Worm (Caenorhabditis elegans): ENCODE measurements around the gene ify-1.

The ify-1 gene

DNA sequence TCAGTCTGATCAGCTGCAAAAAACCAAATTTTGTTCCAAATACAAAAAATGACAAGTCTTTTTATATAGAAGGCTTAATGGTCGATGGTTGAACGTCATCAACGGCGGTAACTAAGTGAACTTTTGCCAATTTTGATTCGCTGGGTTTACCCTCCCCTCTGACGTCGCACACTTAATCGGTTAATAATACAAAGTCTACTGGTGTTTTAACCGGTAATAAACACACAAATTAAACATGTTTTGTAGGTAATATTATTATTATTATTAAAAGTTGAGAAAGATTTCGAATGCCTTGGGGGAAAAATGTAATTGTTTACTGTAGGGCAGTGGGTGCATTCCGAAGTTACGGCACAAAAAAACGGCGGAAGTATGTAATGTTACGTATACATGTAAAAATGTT lies 5.7 kb upstream of the ify-1 start, which contains the start of gene pho-12:
TSS of gene pho-12 (minus strand) at position 101 of the 400 bp plus-strand sequence.
- TF ChIP-seq lsy-2 (tag; optimal IDR thresholded peaks at IDR 0.05) = no peak
- no peak for TF ChIP-seq unc-62 (GFP tag; optimal IDR thresholded peaks at IDR 0.05)
- no peak for TF ChIP-seq ces-1 (GFP tag; optimal IDR thresholded peaks at IDR 0.05)
- TF ChIP-seq unc-39 (tag; optimal IDR thresholded peaks at IDR 0.05) = no peak
- TF ChIP-seq hlh-1 (tag; optimal IDR thresholded peaks at IDR 0.05) = no peak
- TF ChIP-seq bed-3 (GFP tag; optimal IDR thresholded peaks at IDR 0.05) = no peak
- no peak for TF ChIP-seq mls-2 (tag; optimal IDR thresholded peaks at IDR 0.05)
- TF ChIP-seq nhr-12 (tag; optimal IDR thresholded peaks at IDR 0.05) = no peak
- TF ChIP-seq blmp-1 (tag; optimal IDR thresholded peaks at IDR 0.05) = no peak
- TF ChIP-seq ceh-39 (tag; optimal IDR thresholded peaks at IDR 0.05) = no peak
- TF ChIP-seq zip-8 (tag; optimal IDR thresholded peaks at IDR 0.05) = no peak
- no peak for TF ChIP-seq nhr-28 (tag; optimal IDR thresholded peaks at IDR 0.05)
- TF ChIP-seq mep-1 (tag; optimal IDR thresholded peaks at IDR 0.05) = no peak
- no peak for TF ChIP-seq drap-1 (GFP tag; optimal IDR thresholded peaks at IDR 0.05)
- no peak for TF ChIP-seq ztf-11 (tag; optimal IDR thresholded peaks at IDR 0.05)
- TF ChIP-seq lin-32 (GFP tag; optimal IDR thresholded peaks at IDR 0.05) = no peak
- TF ChIP-seq unc-120 (tag; optimal IDR thresholded peaks at IDR 0.05; ENCODE audit: poor library complexity, severe bottlenecking) = no peak
- TF ChIP-seq tbx-8 (GFP tag; optimal IDR thresholded peaks at IDR 0.05) = no peak

DNA sequence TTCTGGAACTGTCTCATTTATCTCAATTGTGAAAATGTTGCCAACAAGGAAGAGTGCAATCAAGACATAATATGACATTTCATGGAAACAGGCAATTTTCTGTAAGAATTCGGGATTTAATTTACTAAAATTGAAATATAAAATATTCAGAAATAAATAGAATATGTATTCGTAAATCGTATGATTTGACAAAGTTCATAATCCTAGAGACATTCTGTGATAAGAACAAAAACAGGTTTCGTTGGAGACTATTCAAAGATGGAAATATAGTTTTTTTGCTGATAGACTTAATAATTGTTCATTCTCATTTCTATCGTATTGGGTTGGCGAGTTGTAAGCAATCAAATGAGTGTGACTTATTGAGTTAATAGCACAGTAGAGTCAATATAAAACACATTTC lies 3.1 kb upstream of the ify-1 start, which contains the start of gene C27A2.12:
TSS of gene C27A2.12 (minus strand) at position 101 of the 400 bp plus-strand sequence.
- no peak for TF ChIP-seq ceh-83 (GFP tag; optimal IDR thresholded peaks at IDR 0.05)
- no peak for TF ChIP-seq unc-62 (GFP tag; optimal IDR thresholded peaks at IDR 0.05)
- no peak for TF ChIP-seq mls-2 (tag; optimal IDR thresholded peaks at IDR 0.05)
- TF ChIP-seq pha-4 (tag; optimal IDR thresholded peaks at IDR 0.05) = no peak
- TF ChIP-seq cnd-1 (tag; optimal IDR thresholded peaks at IDR 0.05) = no peak
- TF ChIP-seq unc-120 (tag; optimal IDR thresholded peaks at IDR 0.05; ENCODE audit: poor library complexity, severe bottlenecking) = no peak
- TF ChIP-seq snpc-4 (tag; optimal IDR thresholded peaks at IDR 0.05) = no peak
- no peak for TF ChIP-seq ztf-11 (tag; optimal IDR thresholded peaks at IDR 0.05)

- TF ChIP-seq bed-3 (GFP tag; optimal IDR thresholded peaks at IDR 0.05) (peak; percentile 1), pha-4 (tag; optimal IDR thresholded peaks at IDR 0.05) (no peak), ham-2 (GFP tag; optimal IDR thresholded peaks at IDR 0.05) (peak; percentile 17), mab-5 (tag; optimal IDR thresholded peaks at IDR 0.05) (no peak), tbx-8 (GFP tag; optimal IDR thresholded peaks at IDR 0.05) (peak; percentile 35), flh-1 (GFP tag; optimal IDR thresholded peaks at IDR 0.05) (no peak), ces-1 (GFP tag; optimal IDR thresholded peaks at IDR 0.05) (no peak), mls-2 (tag; optimal IDR thresholded peaks at IDR 0.05) (peak; percentile 47), sem-2 (GFP tag; optimal IDR thresholded peaks at IDR 0.05) (peak; percentile 41), unc-120 (tag; optimal IDR thresholded peaks at IDR 0.05; ENCODE audit: poor library complexity, severe bottlenecking) (no peak), ztf-11 (tag; optimal IDR thresholded peaks at IDR 0.05) (no peak), drap-1 (GFP tag; optimal IDR thresholded peaks at IDR 0.05) (peak; percentile 44), snpc-4 (tag; optimal IDR thresholded peaks at IDR 0.05) (no peak), ceh-83 (GFP tag; optimal IDR thresholded peaks at IDR 0.05) (peak; percentile 73), elt-3 (tag; optimal IDR thresholded peaks at IDR 0.05) (no peak), hlh-1 (tag; optimal IDR thresholded peaks at IDR 0.05) (no peak), lsy-2 (tag; optimal IDR thresholded peaks at IDR 0.05) (no peak), nhr-12 (tag; optimal IDR thresholded peaks at IDR 0.05) (no peak), elt-1 (tag; optimal IDR thresholded peaks at IDR 0.05; ENCODE audit: borderline replicate concordance, insufficient read depth) (no peak), blmp-1 (tag; optimal IDR thresholded peaks at IDR 0.05) (no peak), sptf-1 (tag; optimal IDR thresholded peaks at IDR 0.05) (peak; percentile 60), cnd-1 (tag; optimal IDR thresholded peaks at IDR 0.05) (no peak), M03D4.4 (tag; optimal IDR thresholded peaks at IDR 0.05) (peak; percentile 55), nhr-237 (tag; optimal IDR thresholded peaks at IDR 0.05) (no peak)
Observed at ce11 chrII:5057315-5057714, 2.3 kb upstream of the ify-1 start.

ce11 chrII:5056254-5056653 lies 1.3 kb upstream of the ify-1 start:
- TF ChIP-seq hlh-1 (tag; optimal IDR thresholded peaks at IDR 0.05) = no peak
- no peak for TF ChIP-seq blmp-1 (tag; optimal IDR thresholded peaks at IDR 0.05)
- no peak for TF ChIP-seq tbx-8 (GFP tag; optimal IDR thresholded peaks at IDR 0.05)
- no peak for TF ChIP-seq ztf-11 (tag; optimal IDR thresholded peaks at IDR 0.05)
- no peak for TF ChIP-seq flh-1 (GFP tag; optimal IDR thresholded peaks at IDR 0.05)
- no peak for TF ChIP-seq elt-1 (tag; optimal IDR thresholded peaks at IDR 0.05; ENCODE audit: borderline replicate concordance, insufficient read depth)
- TF ChIP-seq nhr-28 (tag; optimal IDR thresholded peaks at IDR 0.05) = no peak
- TF ChIP-seq pha-4 (tag; optimal IDR thresholded peaks at IDR 0.05) = no peak

Measured in whole organism, mixed stage, embryonic.